Worm (Caenorhabditis elegans) whole organism, L4/young adult: ENCODE measurements around the gene tag-266.
"Not testable (repeated sequence)": the region's sequence is repeated elsewhere in the genome, so short reads cannot be mapped to it uniquely, and the experiment has no call there.

Experiments
- dao-5 ChIP-seq: sonication (generic microtip); optimal IDR thresholded peaks from 2 replicates; lab custom pipeline; 2016; ENCODE audit warnings: missing genotype, missing genetic modification characterization, moderate library complexity, missing compliant biosample characterization
- him-1 ChIP-seq: sonication (generic microtip); optimal IDR thresholded peaks from 2 replicates; lab custom pipeline; 2016; ENCODE audit warnings: missing genotype, missing genetic modification reagents, missing genetic modification characterization, missing compliant biosample characterization

- TF ChIP-seq dao-5, him-1 (tag; lab: Kevin White, UChicago): not testable (repeated sequence)
Observed at ce11 chrIII:688869-689268, 48.8 kb upstream of the tag-266 start, which contains the start of gene elf-1.
